Worm (Caenorhabditis elegans): ENCODE results near the gene ZK84.2.

The ZK84.2 gene

ce11 chrII:6061495-6061894 lies 47.3 kb downstream of the ZK84.2 start (continued):
- TF ChIP-seq unc-130 (GFP tag; optimal IDR thresholded peaks at IDR 0.05) (peak; percentile 90), Y105C5A.15 (GFP tag; IDR thresholded peaks at IDR 0.05) (no peak), hmg-1.1 (GFP tag; IDR thresholded peaks at IDR 0.05) (peak; percentile 50; the same call in 1 of the 2 replicates), nhr-77 (tag; optimal IDR thresholded peaks at IDR 0.05) (no peak), lir-3 (tag; optimal IDR thresholded peaks at IDR 0.05) (no peak), aha-1 (tag) (peak; percentile 95), F44E2.7 (GFP tag; IDR thresholded peaks at IDR 0.05) (no peak), pha-4 (GFP tag; IDR thresholded peaks at IDR 0.05) (no peak), pha-4 (tag; optimal IDR thresholded peaks at IDR 0.05) (no peak), nhr-42 (GFP tag; IDR thresholded peaks at IDR 0.05) (no peak), nhr-237 (tag; optimal IDR thresholded peaks at IDR 0.05) (no peak), spr-3 (GFP tag; optimal IDR thresholded peaks at IDR 0.05) (no peak), dve-1 (tag; optimal IDR thresholded peaks at IDR 0.05; ENCODE audit: insufficient read depth) (no peak), lin-29 (GFP tag; IDR thresholded peaks at IDR 0.05) (no peak), ztf-7 (tag; optimal IDR thresholded peaks at IDR 0.05) (no peak), pqm-1 (tag; optimal IDR thresholded peaks at IDR 0.05) (no peak), F10B5.3 (tag; optimal IDR thresholded peaks at IDR 0.05) (peak; percentile 11), lin-13 (GFP tag; optimal IDR thresholded peaks at IDR 0.05) (no peak), T26A8.4 (GFP tag; IDR thresholded peaks at IDR 0.05) (0 out of 2 replicates have a peak, but pooled peaks have one; percentile 19), lin-1 (GFP tag; IDR thresholded peaks at IDR 0.05) (no peak), F49E8.2 (tag; optimal IDR thresholded peaks at IDR 0.05; ENCODE audit: borderline replicate concordance) (no peak), ceh-82 (tag; optimal IDR thresholded peaks at IDR 0.05) (no peak), ceh-28 (tag; optimal IDR thresholded peaks at IDR 0.05) (no peak), Y5F2A.4 (GFP tag; optimal IDR thresholded peaks at IDR 0.05) (no peak), ama-1 (optimal IDR thresholded peaks at IDR 0.05) (no peak), egl-27 (tag; optimal IDR thresholded peaks at IDR 0.05) (no peak), php-3 (GFP tag; IDR thresholded peaks at IDR 0.05) (no peak), ztf-11 (tag; optimal IDR thresholded peaks at IDR 0.05) (no peak), mdl-1 (tag; optimal IDR thresholded peaks at IDR 0.05) (no peak), nhr-25 (tag; optimal IDR thresholded peaks at IDR 0.05; ENCODE audit: borderline replicate concordance, insufficient read depth) (no peak), fkh-10 (GFP tag; optimal IDR thresholded peaks at IDR 0.05) (no peak), cey-2 (tag; optimal IDR thresholded peaks at IDR 0.05; ENCODE audit: borderline replicate concordance, insufficient read depth) (no peak), aly-2 (tag; optimal IDR thresholded peaks at IDR 0.05) (no peak), dmd-6 (GFP tag; IDR thresholded peaks at IDR 0.05) (peak; percentile 64), mxl-2 (GFP tag; conservative IDR thresholded peaks at IDR 0.05) (no peak), ceh-62 (tag; optimal IDR thresholded peaks at IDR 0.05) (no peak), ctbp-1 (GFP tag; IDR thresholded peaks at IDR 0.05) (0 out of 2 replicates have a peak, but pooled peaks have one; percentile 51), ZK337.2 (GFP tag; IDR thresholded peaks at IDR 0.05) (peak; percentile 92), dmd-9 (GFP tag; IDR thresholded peaks at IDR 0.05) (peak; percentile 91), zip-11 (GFP tag; IDR thresholded peaks at IDR 0.05) (no peak), nhr-10 (tag; optimal IDR thresholded peaks at IDR 0.05) (no peak), ceh-44 (GFP tag; IDR thresholded peaks at IDR 0.05) (no peak), arid-1 (GFP tag; conservative IDR thresholded peaks at IDR 0.05) (no peak), ceh-32 (tag; optimal IDR thresholded peaks at IDR 0.05; ENCODE audit: poor library complexity) (no peak), hif-1 (tag; optimal IDR thresholded peaks at IDR 0.05) (peak in 1 of 2 experiments; percentile 88), zfp-2 (tag; optimal IDR thresholded peaks at IDR 0.05) (no peak), madf-9 (GFP tag; conservative IDR thresholded peaks at IDR 0.05) (peak; percentile 62), nhr-6 (tag; optimal IDR thresholded peaks at IDR 0.05) (peak; percentile 51), lim-7 (GFP tag; IDR thresholded peaks at IDR 0.05) (no peak), unc-39 (tag; optimal IDR thresholded peaks at IDR 0.05) (no peak), ces-1 (GFP tag; optimal IDR thresholded peaks at IDR 0.05) (no peak), daf-16 (GFP tag; optimal IDR thresholded peaks at IDR 0.05) (no peak), daf-16 (tag; optimal IDR thresholded peaks at IDR 0.05) (no peak)
